Worm (Caenorhabditis elegans) whole organism, L4/young adult: Measurements from ENCODE around the gene syd-1.

Experiments
- W03F9.2 ChIP-seq: fragments of 150-350 bp; optimal IDR thresholded peaks from 2 replicates; lab custom pipeline; 2014; ENCODE audit warnings: missing biosample characterization, missing genetic modification characterization
- dao-5 ChIP-seq: sonication (generic microtip); optimal IDR thresholded peaks from 2 replicates; lab custom pipeline; 2016; ENCODE audit warnings: missing genotype, missing genetic modification characterization, moderate library complexity, missing compliant biosample characterization
- him-1 ChIP-seq: sonication (generic microtip); optimal IDR thresholded peaks from 2 replicates; lab custom pipeline; 2016; ENCODE audit warnings: missing genotype, missing genetic modification reagents, missing genetic modification characterization, missing compliant biosample characterization

- TF ChIP-seq W03F9.2 (tag; lab: Kevin White, UChicago) (no peak), him-1 (no peak), dao-5 (tag; lab: Kevin White, UChicago) (no peak)
These were observed 45.7 kb downstream of the syd-1 start, which contains the start of gene tph-1 for ce11 chrII:7549035-7549434.
